Fruit fly (Drosophila melanogaster) whole organism, pupa: Measurements from ENCODE around the gene CG2104.

Source experiments
- CG10348 ChIP-seq: fragments of 200-800 bp; sonication (Bioruptor generic); IDR thresholded peaks from 2 replicates; pipeline ENCODE4 v1.3.6; 2022; ENCODE audit warnings: missing biosample characterization, missing genetic modification characterization
- CG12605 ChIP-seq: fragments of 200-800 bp; sonication (Bioruptor generic); IDR thresholded peaks from 2 replicates; pipeline ENCODE4 v1.3.6; 2022; ENCODE audit warnings: missing biosample characterization, missing genetic modification characterization
- CG13204 ChIP-seq: fragments of 200-800 bp; sonication (Bioruptor generic); optimal IDR thresholded peaks from 2 replicates; lab custom pipeline; 2018; ENCODE audit warnings: missing biosample characterization, mild to moderate bottlenecking, missing genetic modification characterization, moderate library complexity
- CG14655 ChIP-seq: fragments of 200-800 bp; sonication (Bioruptor generic); optimal IDR thresholded peaks from 3 replicates; lab custom pipeline; 2017; ENCODE audit warnings: mild to moderate bottlenecking, missing biosample characterization, missing genetic modification reagents, missing genetic modification characterization
- CG15710 ChIP-seq: fragments of 200-800 bp; sonication (Bioruptor generic); optimal IDR thresholded peaks from 2 replicates; lab custom pipeline; 2018; ENCODE audit warnings: missing biosample characterization, mild to moderate bottlenecking, missing genetic modification characterization, moderate library complexity
- CG17806 ChIP-seq: fragments of 200-800 bp; sonication (Bioruptor generic); optimal IDR thresholded peaks from 2 replicates; lab custom pipeline; 2018; ENCODE audit warnings: missing biosample characterization, mild to moderate bottlenecking, missing genetic modification characterization, moderate library complexity
- CG32121 ChIP-seq: fragments of 200-800 bp; sonication (Bioruptor generic); IDR thresholded peaks from 2 replicates; pipeline ENCODE4 v1.3.6; 2022; ENCODE audit warnings: missing biosample characterization, missing genetic modification characterization
- CG34367 ChIP-seq: fragments of 200-800 bp; sonication (Bioruptor generic); optimal IDR thresholded peaks from 2 replicates; lab custom pipeline; 2018; ENCODE audit warnings: missing biosample characterization, mild to moderate bottlenecking, missing genetic modification characterization
- CG4496 ChIP-seq: fragments of 200-800 bp; sonication (Bioruptor generic); IDR thresholded peaks from 3 replicates; pipeline ENCODE4 v1.3.6; 2022; ENCODE audit warnings: missing biosample characterization, missing genetic modification characterization
- CG8159 ChIP-seq: fragments of 200-800 bp; sonication (Bioruptor generic); optimal IDR thresholded peaks from 3 replicates; lab custom pipeline; 2018; ENCODE audit warnings: missing biosample characterization, mild to moderate bottlenecking, missing genetic modification characterization, moderate library complexity
- CG8301 ChIP-seq: fragments of 200-800 bp; sonication (Bioruptor generic); optimal IDR thresholded peaks from 2 replicates; lab custom pipeline; 2018; ENCODE audit warnings: missing biosample characterization, mild to moderate bottlenecking, missing genetic modification characterization
- CG9948 ChIP-seq: fragments of 200-800 bp; sonication (Bioruptor generic); optimal IDR thresholded peaks from 2 replicates; lab custom pipeline; 2018; ENCODE audit warnings: missing biosample characterization, mild to moderate bottlenecking, missing genetic modification characterization, moderate library complexity
- D1 ChIP-seq: fragments of 200-800 bp; sonication (Bioruptor generic); optimal IDR thresholded peaks from 2 replicates; lab custom pipeline; 2018; ENCODE audit warnings: missing biosample characterization, mild to moderate bottlenecking, missing genetic modification characterization, moderate library complexity
- EcR ChIP-seq: fragments of 200-800 bp; sonication (Bioruptor generic); optimal IDR thresholded peaks from 3 replicates; lab custom pipeline; 2019; ENCODE audit warnings: missing biosample characterization, missing genetic modification characterization, mild to moderate bottlenecking, moderate library complexity, missing genetic modification reagents
- Ets98B ChIP-seq: fragments of 200-800 bp; sonication (Bioruptor generic); IDR thresholded peaks from 2 replicates; pipeline ENCODE4 v1.3.6; 2022; ENCODE audit warnings: missing biosample characterization, missing genetic modification characterization
- Pif1A ChIP-seq: fragments of 200-800 bp; sonication (Bioruptor generic); optimal IDR thresholded peaks from 3 replicates; lab custom pipeline; 2016; ENCODE audit warnings: missing biosample characterization, missing genetic modification characterization
- Pif1B ChIP-seq: fragments of 200-800 bp; sonication (Bioruptor generic); optimal IDR thresholded peaks from 3 replicates; lab custom pipeline; 2016; ENCODE audit warnings: missing biosample characterization, missing genetic modification characterization
- Snoo ChIP-seq: fragments of 200-800 bp; sonication (Bioruptor generic); optimal IDR thresholded peaks from 3 replicates; lab custom pipeline; 2017; ENCODE audit warnings: missing biosample characterization, mild to moderate bottlenecking, missing genetic modification characterization, inconsistent platforms
- fd96Ca ChIP-seq: fragments of 200-800 bp; sonication (Bioruptor generic); IDR thresholded peaks from 3 replicates; pipeline ENCODE4 v1.3.6; 2022; ENCODE audit warnings: missing biosample characterization, missing genetic modification characterization
- gl ChIP-seq: fragments of 200-800 bp; sonication (Bioruptor generic); optimal IDR thresholded peaks from 2 replicates; lab custom pipeline; 2018; ENCODE audit warnings: missing biosample characterization, mild to moderate bottlenecking, missing genetic modification characterization
- rn ChIP-seq: fragments of 200-800 bp; sonication (Bioruptor generic); IDR thresholded peaks from 2 replicates; pipeline ENCODE4 v1.3.6; 2022; ENCODE audit warnings: missing biosample characterization, missing genetic modification characterization

CG2104 gene

DNA sequence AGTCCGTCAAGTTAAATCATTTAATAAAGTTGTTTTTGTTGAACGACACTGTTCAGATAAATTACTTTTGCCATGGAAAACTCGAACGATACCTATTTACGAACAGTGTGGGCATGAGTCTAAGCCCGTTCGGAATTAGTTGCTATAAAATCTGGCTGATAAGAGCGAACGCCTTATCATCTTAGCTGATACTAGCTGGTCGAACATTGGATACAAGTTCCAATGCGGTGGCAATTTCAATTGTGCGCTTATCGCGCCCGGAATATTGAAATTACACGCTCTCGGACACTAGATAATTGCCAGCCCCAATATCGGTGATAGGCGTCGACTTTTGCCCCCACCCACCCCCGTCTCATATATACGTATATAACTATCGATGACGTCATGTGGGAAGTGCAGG is 39.2 kb downstream of the CG2104 start:
- TF ChIP-seq Snoo (no peak), Ets98B (no peak), CG12605 (GFP tag; lab: Robert Waterston, UW) (no peak)

DNA sequence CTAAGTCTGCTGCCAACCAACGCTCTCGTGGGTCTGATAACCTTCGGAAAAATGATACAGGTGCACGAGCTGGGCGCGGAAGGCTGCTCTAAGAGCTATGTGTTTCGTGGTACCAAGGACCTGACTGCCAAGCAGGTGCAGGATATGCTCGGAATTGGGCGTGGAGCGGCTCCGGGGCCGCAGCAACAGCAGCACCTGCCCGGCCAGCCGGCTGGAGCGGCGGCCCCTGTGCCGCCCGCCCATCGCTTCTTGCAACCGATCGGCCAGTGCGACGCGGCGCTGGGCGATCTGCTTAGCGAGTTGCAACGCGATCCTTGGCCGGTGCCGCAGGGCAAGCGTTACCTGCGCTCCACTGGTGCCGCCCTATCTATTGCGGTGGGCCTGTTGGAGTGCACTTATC is 43.2 kb downstream of the CG2104 start:
- TF ChIP-seq gl (no peak), Pif1B (GFP tag; lab: Kevin White, UChicago) (no peak), D1 (no peak), CG14655 (GFP tag; lab: Kevin White, UChicago) (no peak), CG34367 (no peak), CG8301 (tag; lab: Kevin White, UChicago) (no peak), CG10348 (no peak)

DNA sequence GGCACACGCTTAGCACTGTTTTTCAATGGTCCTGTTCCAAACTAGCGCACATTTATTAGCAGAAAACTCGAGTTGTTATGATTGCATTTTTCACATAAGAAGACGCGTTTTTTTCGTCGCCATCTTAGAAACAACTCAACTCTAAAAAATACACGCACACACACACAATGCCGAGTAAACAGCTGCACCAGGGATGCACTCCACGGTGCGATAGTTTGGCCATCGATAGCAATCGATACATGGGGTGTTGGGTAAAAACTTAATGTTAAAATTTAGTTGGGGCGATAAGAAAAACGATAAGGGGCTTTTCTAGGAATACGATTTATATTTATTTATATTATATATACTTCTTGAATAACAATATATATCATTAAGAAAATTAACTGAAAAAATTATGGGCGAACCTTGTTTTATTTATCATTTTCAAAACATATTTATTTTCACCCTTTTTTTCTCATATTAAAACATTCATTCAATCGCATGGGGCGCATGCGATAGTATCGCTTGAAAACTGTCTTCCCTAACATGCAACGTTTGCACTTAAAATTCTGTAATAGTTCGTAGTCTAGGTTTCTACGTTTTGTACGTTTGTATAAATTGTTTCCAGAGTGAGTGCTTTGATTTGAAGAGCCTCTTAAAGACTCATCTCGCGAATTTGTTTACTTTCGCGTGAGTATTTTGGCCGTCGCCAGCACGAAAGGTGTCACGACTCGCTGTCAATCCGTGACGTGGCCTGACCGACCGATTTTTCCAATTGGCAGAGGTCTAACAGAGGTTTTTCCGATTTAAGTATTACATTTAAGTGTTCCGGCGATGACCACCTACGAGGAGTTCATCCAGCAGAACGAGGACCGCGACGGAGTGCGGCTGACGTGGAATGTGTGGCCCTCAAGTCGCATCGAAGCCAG is 44.3 kb downstream of the CG2104 start, which contains the start of the genes MTA1-like and Sec23:
MTA1-like (minus strand) TSS at position 170 of the 908 bp plus-strand sequence.
Sec23 (plus strand) TSS at position 497 of the 908 bp plus-strand sequence.
- peak; percentile 44 for TF ChIP-seq CG15710 (tag; lab: Kevin White, UChicago)
- TF ChIP-seq CG32121 (GFP tag; lab: Robert Waterston, UW): no peak
- peak; percentile 9 for TF ChIP-seq CG8301 (tag; lab: Kevin White, UChicago)
- no peak for TF ChIP-seq EcR
- TF ChIP-seq gl: no peak
- TF ChIP-seq Pif1B (GFP tag; lab: Kevin White, UChicago): peak; percentile 61
- peak; percentile 13; the same call in 2 of the 3 replicates for TF ChIP-seq fd96Ca (GFP tag; lab: Robert Waterston, UW)
- TF ChIP-seq CG17806: peak; percentile 22
- no peak for TF ChIP-seq CG12605 (GFP tag; lab: Robert Waterston, UW)
- TF ChIP-seq CG10348: no peak
- TF ChIP-seq CG14655 (GFP tag; lab: Kevin White, UChicago): no peak
- TF ChIP-seq rn (GFP tag; lab: Robert Waterston, UW): no peak
- TF ChIP-seq Pif1A (GFP tag; lab: Kevin White, UChicago): peak; percentile 43
- TF ChIP-seq D1: no peak
- TF ChIP-seq CG4496: peak; percentile 47; the same call in 1 of the 3 replicates
- TF ChIP-seq Snoo: peak; percentile 39
- peak; percentile 33 for TF ChIP-seq CG9948 (tag; lab: Kevin White, UChicago)
- TF ChIP-seq CG8159: peak; percentile 63
- no peak for TF ChIP-seq CG13204 (GFP tag; lab: Kevin White, UChicago)
- no peak; the same call in 1 of the 2 replicates for TF ChIP-seq Ets98B
- TF ChIP-seq CG34367: no peak

dm6 chr3R:5647705-5648568 is 45.1 kb downstream of the CG2104 start:
- 0 out of 2 replicates have a peak, but pooled peaks have one; percentile 41 for TF ChIP-seq CG32121 (GFP tag; lab: Robert Waterston, UW)
- no peak for TF ChIP-seq CG14655 (GFP tag; lab: Kevin White, UChicago)
- 0 out of 3 replicates have a peak, but pooled peaks have one; percentile 21 for TF ChIP-seq CG4496

DNA sequence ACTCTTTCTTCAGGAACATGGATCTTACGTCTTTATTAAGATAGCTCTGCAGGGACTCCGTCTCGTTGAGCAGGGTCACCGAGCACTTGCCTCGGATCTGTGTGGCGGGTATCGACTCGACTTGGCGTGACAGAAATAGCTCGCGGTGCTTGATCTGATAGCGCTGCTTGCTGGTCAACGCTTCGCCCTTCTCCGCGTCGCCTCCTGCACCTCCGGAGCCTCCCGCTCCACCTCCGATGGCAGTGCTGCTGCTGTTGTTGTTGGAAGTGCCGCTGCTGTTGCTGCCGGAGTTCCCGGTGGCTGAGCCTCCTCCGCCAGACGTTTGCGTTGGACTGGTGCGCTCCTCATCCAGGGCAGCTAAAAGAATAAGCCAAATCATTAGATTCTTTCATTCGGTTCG is 49.7 kb downstream of the CG2104 start:
- peak; percentile 8 for TF ChIP-seq EcR
- no peak for TF ChIP-seq CG14655 (GFP tag; lab: Kevin White, UChicago)
- TF ChIP-seq D1: no peak
